Worm (Caenorhabditis elegans) whole organism, L3 larva: ENCODE results near the gene Y39A1C.1.

Source experiments
- ama-1 ChIP-seq: fragments of 150-350 bp; optimal IDR thresholded peaks from 2 replicates; lab custom pipeline; 2018
- egl-5 ChIP-seq: fragments of 150-350 bp; optimal IDR thresholded peaks from 2 replicates; lab custom pipeline; 2017; ENCODE audit warnings: missing biosample characterization, missing genetic modification reagents, missing genetic modification characterization, inconsistent platforms
- hmg-11 ChIP-seq: sonication (generic microtip); optimal IDR thresholded peaks from 2 replicates; lab custom pipeline; 2016; ENCODE audit warnings: missing genetic modification characterization, missing compliant biosample characterization
- lin-15B ChIP-seq: fragments of 150-350 bp; optimal IDR thresholded peaks from 2 replicates; lab custom pipeline; 2014; ENCODE audit warnings: missing biosample characterization, missing genetic modification characterization
- lin-39 ChIP-seq: fragments of 150-350 bp; optimal IDR thresholded peaks from 2 replicates; lab custom pipeline; 2018; ENCODE audit warnings: missing biosample characterization, missing genetic modification reagents, missing genetic modification characterization
- nfya-1 ChIP-seq: sonication (generic microtip); optimal IDR thresholded peaks from 2 replicates; lab custom pipeline; 2017; ENCODE audit warnings: missing genetic modification characterization, mild to moderate bottlenecking, missing compliant biosample characterization, antibody characterized with exemption, moderate library complexity; ENCODE audit not compliant: insufficient read depth
- nhr-11 ChIP-seq: fragments of 150-350 bp; optimal IDR thresholded peaks from 2 replicates; lab custom pipeline; 2014; ENCODE audit warnings: missing biosample characterization, missing genetic modification characterization
- nhr-12 ChIP-seq: fragments of 150-350 bp; optimal IDR thresholded peaks from 2 replicates; lab custom pipeline; 2014; ENCODE audit warnings: missing biosample characterization, missing genetic modification characterization
- nhr-23 ChIP-seq: fragments of 150-350 bp; optimal IDR thresholded peaks from 2 replicates; lab custom pipeline; 2014; ENCODE audit warnings: missing biosample characterization, missing genetic modification reagents, missing genetic modification characterization
- nhr-237 ChIP-seq: fragments of 150-350 bp; optimal IDR thresholded peaks from 2 replicates; lab custom pipeline; 2014; ENCODE audit warnings: missing biosample characterization, missing genetic modification characterization
- nhr-76 ChIP-seq: fragments of 150-350 bp; sonication (generic microtip); optimal IDR thresholded peaks from 5 replicates; lab custom pipeline; 2014; ENCODE audit warnings: missing biosample characterization, missing genetic modification characterization
- sea-2 ChIP-seq: fragments of 150-350 bp; sonication (generic microtip); optimal IDR thresholded peaks from 4 replicates; lab custom pipeline; 2014; ENCODE audit warnings: missing biosample characterization, missing genetic modification reagents, missing genetic modification characterization
- snpc-4 ChIP-seq: fragments of 150-350 bp; optimal IDR thresholded peaks from 2 replicates; lab custom pipeline; 2014; ENCODE audit warnings: missing biosample characterization, missing genetic modification characterization
- unc-62 ChIP-seq: fragments of 150-350 bp; sonication (generic microtip); optimal IDR thresholded peaks from 4 replicates; lab custom pipeline; 2014; ENCODE audit warnings: missing biosample characterization, missing genetic modification reagents, missing genetic modification characterization

ce11 chrIII:10818364-10818763 is 36.9 kb upstream of the Y39A1C.1 start:
- TF ChIP-seq snpc-4 (tag; lab: Kevin White, UChicago) (peak; percentile 57), sea-2 (GFP tag; lab: Kevin White, UChicago) (no peak), nhr-23 (tag; lab: Kevin White, UChicago) (peak; percentile 82), lin-15B (peak; percentile 60), hmg-11 (tag; lab: Kevin White, UChicago) (peak; percentile 58), nhr-237 (tag; lab: Kevin White, UChicago) (no peak), nhr-12 (no peak), nfya-1 (tag; lab: Kevin White, UChicago) (peak; percentile 75), ama-1 (lab: Kevin White, UChicago) (peak; percentile 50), egl-5 (no peak), unc-62 (GFP tag; lab: Kevin White, UChicago) (no peak), lin-39 (peak; percentile 70), nhr-76 (tag; lab: Kevin White, UChicago) (no peak), nhr-11 (tag; lab: Kevin White, UChicago) (no peak)
